Fruit fly (Drosophila melanogaster) whole organism, embryonic: ENCODE results near the gene CG44000.

Experiments
- ATbp ChIP-seq: fragments of 200-800 bp; sonication (Bioruptor generic); optimal IDR thresholded peaks from 2 replicates; lab custom pipeline; 2017; ENCODE audit warnings: missing biosample characterization, mild to moderate bottlenecking, missing genetic modification characterization, missing genetic modification reagents
- Ada2b ChIP-seq: fragments of 200-800 bp; sonication (Bioruptor generic); IDR thresholded peaks from 2 replicates; pipeline ENCODE4 v1.3.6; 2022; ENCODE audit warnings: missing biosample characterization, missing genetic modification characterization
- Atf6 ChIP-seq: fragments of 200-800 bp; sonication (Bioruptor generic); IDR thresholded peaks from 2 replicates; pipeline ENCODE4 v1.3.6; 2022; ENCODE audit warnings: missing biosample characterization, missing genetic modification characterization
- CG10147 ChIP-seq: fragments of 200-800 bp; sonication (Bioruptor generic); optimal IDR thresholded peaks from 2 replicates; lab custom pipeline; 2019; ENCODE audit warnings: missing biosample characterization, mild to moderate bottlenecking, missing genetic modification characterization, moderate library complexity
- CG11560 ChIP-seq: fragments of 200-800 bp; sonication (Bioruptor generic); IDR thresholded peaks from 3 replicates; pipeline ENCODE4 v1.3.6; 2022; ENCODE audit warnings: missing biosample characterization, missing genetic modification characterization
- CG11723 ChIP-seq: fragments of 200-800 bp; sonication (Bioruptor generic); optimal IDR thresholded peaks from 2 replicates; lab custom pipeline; 2017; ENCODE audit warnings: missing biosample characterization, mild to moderate bottlenecking, missing genetic modification characterization
- CG12071 ChIP-seq: fragments of 200-800 bp; sonication (Bioruptor generic); optimal IDR thresholded peaks from 3 replicates; lab custom pipeline; 2018; ENCODE audit warnings: missing biosample characterization, mild to moderate bottlenecking, missing genetic modification characterization
- CG12155 ChIP-seq: fragments of 200-800 bp; sonication (Bioruptor generic); optimal IDR thresholded peaks from 3 replicates; lab custom pipeline; 2016; ENCODE audit warnings: missing biosample characterization, missing genetic modification characterization
- CG13775 ChIP-seq: fragments of 200-800 bp; sonication (Bioruptor generic); optimal IDR thresholded peaks from 3 replicates; lab custom pipeline; 2017; ENCODE audit warnings: missing biosample characterization, mild to moderate bottlenecking, missing genetic modification characterization
- CG14860 ChIP-seq: fragments of 200-800 bp; sonication (Bioruptor generic); IDR thresholded peaks from 3 replicates; pipeline ENCODE4 v1.3.6; 2022; ENCODE audit warnings: missing biosample characterization, missing genetic modification characterization; ENCODE audit not compliant: partially characterized antibody
- CG17359 ChIP-seq: fragments of 200-800 bp; sonication (Bioruptor generic); optimal IDR thresholded peaks from 3 replicates; lab custom pipeline; 2018; ENCODE audit warnings: missing biosample characterization, mild to moderate bottlenecking, missing genetic modification characterization, moderate library complexity
- CG17385 ChIP-seq: fragments of 200-800 bp; sonication (Bioruptor generic); optimal IDR thresholded peaks from 3 replicates; lab custom pipeline; 2018; ENCODE audit warnings: missing biosample characterization, mild to moderate bottlenecking, missing genetic modification characterization
- CG17568 ChIP-seq: fragments of 200-800 bp; sonication (Bioruptor generic); optimal IDR thresholded peaks from 2 replicates; lab custom pipeline; 2018; ENCODE audit warnings: missing biosample characterization, mild to moderate bottlenecking, missing genetic modification characterization, moderate library complexity
- CG18262 ChIP-seq: fragments of 200-800 bp; optimal IDR thresholded peaks from 3 replicates; lab custom pipeline; 2019; ENCODE audit warnings: missing biosample characterization, mild to moderate bottlenecking, missing genetic modification characterization, moderate library complexity
- CG2889 ChIP-seq: fragments of 200-800 bp; sonication (Bioruptor generic); IDR thresholded peaks from 3 replicates; pipeline ENCODE4 v1.3.6; 2022; ENCODE audit warnings: missing biosample characterization, missing genetic modification characterization
- CG31388 ChIP-seq: fragments of 200-800 bp; sonication (Bioruptor generic); optimal IDR thresholded peaks from 2 replicates; lab custom pipeline; 2016; ENCODE audit warnings: missing biosample characterization, missing genetic modification characterization
- CG3407 ChIP-seq: fragments of 200-800 bp; sonication (Bioruptor generic); optimal IDR thresholded peaks from 2 replicates; lab custom pipeline; 2018; ENCODE audit warnings: missing biosample characterization, mild to moderate bottlenecking, missing genetic modification characterization
- CG4730 ChIP-seq: fragments of 200-800 bp; sonication (Bioruptor generic); IDR thresholded peaks from 2 replicates; pipeline ENCODE4 v1.3.6; 2022; ENCODE audit warnings: missing biosample characterization, missing genetic modification characterization
- CG5180 ChIP-seq: fragments of 200-800 bp; sonication (Bioruptor generic); optimal IDR thresholded peaks from 3 replicates; lab custom pipeline; 2017; ENCODE audit warnings: missing biosample characterization, missing genetic modification characterization, mild to moderate bottlenecking, moderate library complexity, missing genetic modification reagents
- CG5245 ChIP-seq: fragments of 200-800 bp; sonication (Bioruptor generic); optimal IDR thresholded peaks from 3 replicates; lab custom pipeline; 2016; ENCODE audit warnings: missing biosample characterization, missing genetic modification characterization
- CG6689 ChIP-seq: fragments of 200-800 bp; sonication (Bioruptor generic); IDR thresholded peaks from 2 replicates; pipeline ENCODE4 v1.3.6; 2022; ENCODE audit warnings: missing biosample characterization, missing genetic modification characterization
- CG7928 ChIP-seq: fragments of 200-800 bp; sonication (Bioruptor generic); optimal IDR thresholded peaks from 2 replicates; lab custom pipeline; 2017; ENCODE audit warnings: missing biosample characterization, mild to moderate bottlenecking, missing genetic modification characterization
- CG8359 ChIP-seq: fragments of 200-800 bp; sonication (Bioruptor generic); optimal IDR thresholded peaks from 2 replicates; lab custom pipeline; 2017; ENCODE audit warnings: missing biosample characterization, mild to moderate bottlenecking, missing genetic modification characterization, borderline replicate concordance
- CrebB ChIP-seq: fragments of 200-800 bp; sonication (Bioruptor generic); optimal IDR thresholded peaks from 3 replicates; lab custom pipeline; 2018; ENCODE audit warnings: missing biosample characterization, mild to moderate bottlenecking, missing genetic modification characterization
- Dek ChIP-seq: fragments of 200-800 bp; sonication (Bioruptor generic); optimal IDR thresholded peaks from 3 replicates; lab custom pipeline; 2019; ENCODE audit warnings: missing biosample characterization, mild to moderate bottlenecking, missing genetic modification characterization, moderate library complexity
- Dp ChIP-seq: fragments of 200-800 bp; sonication (Bioruptor generic); optimal IDR thresholded peaks from 2 replicates; lab custom pipeline; 2018; ENCODE audit warnings: missing biosample characterization, mild to moderate bottlenecking, missing genetic modification characterization, moderate library complexity
- Hmx ChIP-seq: fragments of 200-800 bp; sonication (Bioruptor generic); optimal IDR thresholded peaks from 2 replicates; lab custom pipeline; 2016; ENCODE audit warnings: missing biosample characterization, missing genetic modification characterization
- Hsf ChIP-seq: fragments of 200-800 bp; sonication (Bioruptor generic); optimal IDR thresholded peaks from 3 replicates; lab custom pipeline; 2016; ENCODE audit warnings: missing biosample characterization, missing genetic modification characterization
- Pdp1 ChIP-seq, 2 experiments: fragments of 200-800 bp; sonication (Bioruptor generic); optimal IDR thresholded peaks; 3 replicates each; lab custom pipeline; 2016; ENCODE audit warnings: missing biosample characterization in 2 of 2, missing genetic modification characterization in 2 of 2, mild to moderate bottlenecking in 1 of 2, moderate library complexity in 1 of 2
- ab ChIP-seq: fragments of 200-800 bp; sonication (Bioruptor generic); optimal IDR thresholded peaks from 2 replicates; lab custom pipeline; 2016; ENCODE audit warnings: missing biosample characterization, missing genetic modification characterization
- az2 ChIP-seq: fragments of 200-800 bp; sonication (Bioruptor generic); optimal IDR thresholded peaks from 3 replicates; lab custom pipeline; 2016; ENCODE audit warnings: missing biosample characterization, missing genetic modification characterization
- dpn ChIP-seq, 2 experiments: fragments of 200-800 bp; sonication (Bioruptor generic); optimal IDR thresholded peaks; 3 replicates each; lab custom pipeline; 2016; ENCODE audit warnings: missing biosample characterization in 2 of 2, missing genetic modification characterization in 2 of 2
- fu2 ChIP-seq: fragments of 200-800 bp; sonication (Bioruptor generic); optimal IDR thresholded peaks from 2 replicates; lab custom pipeline; 2016; ENCODE audit warnings: missing biosample characterization, missing genetic modification characterization
- gcm ChIP-seq: fragments of 200-800 bp; sonication (Bioruptor generic); optimal IDR thresholded peaks from 2 replicates; lab custom pipeline; 2019; ENCODE audit warnings: missing biosample characterization, mild to moderate bottlenecking, missing genetic modification characterization, moderate library complexity
- grau ChIP-seq: fragments of 200-800 bp; optimal IDR thresholded peaks from 3 replicates; lab custom pipeline; 2019; ENCODE audit warnings: missing biosample characterization, mild to moderate bottlenecking, missing genetic modification characterization, moderate library complexity
- grn ChIP-seq: fragments of 200-800 bp; sonication (Bioruptor generic); optimal IDR thresholded peaks from 3 replicates; lab custom pipeline; 2017; ENCODE audit warnings: missing biosample characterization, missing genetic modification characterization
- hb ChIP-seq: fragments of 200-800 bp; sonication (Bioruptor generic); IDR thresholded peaks from 3 replicates; pipeline ENCODE4 v1.3.6; 2022; ENCODE audit warnings: missing biosample characterization, missing genetic modification characterization; ENCODE audit not compliant: partially characterized antibody
- nau ChIP-seq: fragments of 200-800 bp; sonication (Bioruptor generic); optimal IDR thresholded peaks from 3 replicates; lab custom pipeline; 2017; ENCODE audit warnings: missing biosample characterization, mild to moderate bottlenecking, missing genetic modification characterization, missing genetic modification reagents
- pita ChIP-seq: fragments of 200-800 bp; sonication (Bioruptor generic); optimal IDR thresholded peaks from 2 replicates; lab custom pipeline; 2017; ENCODE audit warnings: missing biosample characterization, mild to moderate bottlenecking, missing genetic modification characterization
- repo ChIP-seq: fragments of 200-800 bp; sonication (Bioruptor generic); optimal IDR thresholded peaks from 2 replicates; lab custom pipeline; 2016; ENCODE audit warnings: missing biosample characterization, missing genetic modification characterization
- slou ChIP-seq: fragments of 200-800 bp; sonication (Bioruptor generic); optimal IDR thresholded peaks from 3 replicates; lab custom pipeline; 2016; ENCODE audit warnings: missing biosample characterization, missing genetic modification characterization
- tx ChIP-seq: fragments of 200-800 bp; sonication (Bioruptor generic); optimal IDR thresholded peaks from 2 replicates; lab custom pipeline; 2016; ENCODE audit warnings: missing biosample characterization, missing genetic modification characterization

Gene CG44000

dm6 chr2L:5010784-5011260, 32.2 kb upstream of the CG44000 start, which contains the start of the genes CG31917, Tfb5 and SelT (continued):
- TF ChIP-seq CG12071 (GFP tag; lab: Kevin White, UChicago), result no peak
- peak; percentile 59 for TF ChIP-seq fu2 (GFP tag; lab: Kevin White, UChicago)
- TF ChIP-seq CG5180 (GFP tag; lab: Kevin White, UChicago), result no peak
- TF ChIP-seq CG5245 (GFP tag; lab: Kevin White, UChicago), result no peak
- TF ChIP-seq CG7928 (GFP tag; lab: Kevin White, UChicago), result peak; percentile 46
- no peak for TF ChIP-seq CG10147 (GFP tag; lab: Kevin White, UChicago)
- TF ChIP-seq CG6689 (GFP tag; lab: Robert Waterston, UW), result no peak; the same call in 1 of the 2 replicates
- peak; percentile 73 for TF ChIP-seq Hsf (GFP tag; lab: Kevin White, UChicago)
- TF ChIP-seq CG8359 (GFP tag; lab: Kevin White, UChicago), result no peak
- TF ChIP-seq CG17359 (tag; lab: Kevin White, UChicago), result no peak
- TF ChIP-seq nau (GFP tag; lab: Kevin White, UChicago), result no peak
- TF ChIP-seq CG31388 (GFP tag; lab: Kevin White, UChicago), result no peak
- peak; percentile 52 to 54 for TF ChIP-seq Pdp1 (GFP tag; optimal IDR thresholded peaks at IDR 0.05; lab: Kevin White, UChicago)
- TF ChIP-seq ab (GFP tag; lab: Kevin White, UChicago), result no peak
- no peak for TF ChIP-seq CG17568 (GFP tag; lab: Kevin White, UChicago)
- no peak for TF ChIP-seq CG11560 (tag; lab: Robert Waterston, UW)
- peak; percentile 45 for TF ChIP-seq Dek (tag; lab: Kevin White, UChicago)
- peak; percentile 39 for TF ChIP-seq slou (GFP tag; lab: Kevin White, UChicago)
- TF ChIP-seq dpn (GFP tag; optimal IDR thresholded peaks at IDR 0.05; lab: Kevin White, UChicago), result peak; percentile 16 to 67
- no peak for TF ChIP-seq grn (GFP tag; lab: Kevin White, UChicago)
- TF ChIP-seq CG18262 (tag; lab: Kevin White, UChicago), result no peak
- peak; percentile 1 for TF ChIP-seq CrebB (tag; lab: Kevin White, UChicago)
- TF ChIP-seq Dp (GFP tag; lab: Kevin White, UChicago), result peak; percentile 20
- TF ChIP-seq Atf6 (GFP tag; lab: Robert Waterston, UW), result peak; percentile 30; the same call in 1 of the 2 replicates
- TF ChIP-seq CG2889 (GFP tag; lab: Robert Waterston, UW), result no peak
- peak; percentile 36 for TF ChIP-seq az2
- peak; percentile 35 for TF ChIP-seq repo (GFP tag; lab: Kevin White, UChicago)
- peak; percentile 20 for TF ChIP-seq CG17385 (GFP tag; lab: Kevin White, UChicago)
- TF ChIP-seq Ada2b, result peak; percentile 46; the same call in 1 of the 2 replicates
- TF ChIP-seq CG3407 (GFP tag; lab: Kevin White, UChicago), result no peak
- TF ChIP-seq CG12155 (GFP tag; lab: Kevin White, UChicago), result peak; percentile 66
- no peak for TF ChIP-seq pita (GFP tag; lab: Kevin White, UChicago)
- no peak for TF ChIP-seq CG4730 (GFP tag; lab: Robert Waterston, UW)
- TF ChIP-seq gcm (GFP tag; lab: Kevin White, UChicago), result peak; percentile 61
- TF ChIP-seq CG13775 (GFP tag; lab: Kevin White, UChicago), result peak; percentile 70
- peak; percentile 69 for TF ChIP-seq grau (tag; lab: Kevin White, UChicago)
- TF ChIP-seq Hmx (GFP tag; lab: Kevin White, UChicago), result no peak
- TF ChIP-seq hb (GFP tag; lab: Robert Waterston, UW), result peak; percentile 58; the same call in 1 of the 3 replicates
- no peak for TF ChIP-seq CG11723 (GFP tag; lab: Kevin White, UChicago)
- peak; percentile 47 for TF ChIP-seq tx (GFP tag; lab: Kevin White, UChicago)
- TF ChIP-seq CG14860 (GFP tag; lab: Robert Waterston, UW), result 0 out of 3 replicates have a peak, but pooled peaks have one; percentile 42
- no peak for TF ChIP-seq ATbp (GFP tag; lab: Kevin White, UChicago)
- TF ChIP-seq, all 482 proteins: peak for 225
